Fruit fly (Drosophila melanogaster) whole organism, embryonic: Measurements from ENCODE around the gene CG14220.

Experiments
- CG10959 ChIP-seq: fragments of 200-800 bp; sonication (Bioruptor generic); IDR thresholded peaks from 2 replicates; pipeline ENCODE4 v1.3.6; 2022; ENCODE audit warnings: missing biosample characterization, missing genetic modification characterization
- CG11696 ChIP-seq: fragments of 200-800 bp; sonication (Bioruptor generic); IDR thresholded peaks from 2 replicates; pipeline ENCODE4 v1.3.6; 2022; ENCODE audit warnings: missing biosample characterization, missing genetic modification characterization
- CG13123 ChIP-seq: fragments of 200-800 bp; sonication (Bioruptor generic); optimal IDR thresholded peaks from 2 replicates; lab custom pipeline; 2016; ENCODE audit warnings: missing biosample characterization, missing genetic modification characterization
- CG17829 ChIP-seq: fragments of 200-800 bp; optimal IDR thresholded peaks from 2 replicates; lab custom pipeline; 2019; ENCODE audit warnings: missing biosample characterization, mild to moderate bottlenecking, missing genetic modification characterization, moderate library complexity
- CG18262 ChIP-seq: fragments of 200-800 bp; optimal IDR thresholded peaks from 3 replicates; lab custom pipeline; 2019; ENCODE audit warnings: missing biosample characterization, mild to moderate bottlenecking, missing genetic modification characterization, moderate library complexity
- CG2116 ChIP-seq: fragments of 200-800 bp; sonication (Bioruptor generic); optimal IDR thresholded peaks from 3 replicates; lab custom pipeline; 2018; ENCODE audit warnings: missing biosample characterization, mild to moderate bottlenecking, missing genetic modification characterization
- CG2129 ChIP-seq: fragments of 200-800 bp; sonication (Bioruptor generic); IDR thresholded peaks from 2 replicates; pipeline ENCODE4 v1.3.6; 2022; ENCODE audit warnings: missing biosample characterization, missing genetic modification characterization; ENCODE audit not compliant: partially characterized antibody
- CG31441 ChIP-seq: fragments of 200-800 bp; sonication (Bioruptor generic); IDR thresholded peaks from 2 replicates; pipeline ENCODE4 v1.3.6; 2022; ENCODE audit warnings: missing biosample characterization, missing genetic modification characterization
- CG34224 ChIP-seq: fragments of 200-800 bp; sonication (Bioruptor generic); IDR thresholded peaks from 3 replicates; pipeline ENCODE4 v1.3.6; 2022; ENCODE audit warnings: missing biosample characterization, missing genetic modification characterization; ENCODE audit not compliant: partially characterized antibody
- CG4617 ChIP-seq: fragments of 200-800 bp; sonication (Bioruptor generic); optimal IDR thresholded peaks from 3 replicates; lab custom pipeline; 2016; ENCODE audit warnings: missing biosample characterization, missing genetic modification characterization, borderline replicate concordance
- CG7357 ChIP-seq: fragments of 200-800 bp; sonication (Bioruptor generic); IDR thresholded peaks from 3 replicates; pipeline ENCODE4 v1.3.6; 2022; ENCODE audit warnings: missing biosample characterization, missing genetic modification characterization
- CG7556 ChIP-seq: fragments of 200-800 bp; sonication (Bioruptor generic); optimal IDR thresholded peaks from 2 replicates; lab custom pipeline; 2017; ENCODE audit warnings: missing biosample characterization, mild to moderate bottlenecking, missing genetic modification characterization
- CG9797 ChIP-seq: fragments of 200-800 bp; sonication (Bioruptor generic); optimal IDR thresholded peaks from 3 replicates; lab custom pipeline; 2018; ENCODE audit warnings: missing biosample characterization, mild to moderate bottlenecking, missing genetic modification characterization
- CG9932 ChIP-seq: fragments of 200-800 bp; sonication (Bioruptor generic); IDR thresholded peaks from 2 replicates; pipeline ENCODE4 v1.3.6; 2022; ENCODE audit warnings: missing biosample characterization, missing genetic modification characterization
- CTCF ChIP-seq: fragments of 200-800 bp; sonication (Bioruptor generic); optimal IDR thresholded peaks from 2 replicates; lab custom pipeline; 2017; ENCODE audit warnings: missing biosample characterization, mild to moderate bottlenecking, missing genetic modification characterization, moderate library complexity
- Dad ChIP-seq: fragments of 200-800 bp; sonication (Bioruptor generic); optimal IDR thresholded peaks from 3 replicates; lab custom pipeline; 2016; ENCODE audit warnings: missing biosample characterization, missing genetic modification characterization
- Doc3 ChIP-seq: fragments of 200-800 bp; sonication (Bioruptor generic); IDR thresholded peaks from 3 replicates; pipeline ENCODE4 v1.3.6; 2022; ENCODE audit warnings: missing biosample characterization, missing genetic modification characterization; ENCODE audit not compliant: partially characterized antibody
- E2f1 ChIP-seq: fragments of 200-800 bp; sonication (Bioruptor generic); IDR thresholded peaks from 2 replicates; pipeline ENCODE4 v1.3.6; 2022; ENCODE audit warnings: missing biosample characterization, missing genetic modification characterization
- Ets97D ChIP-seq: fragments of 200-800 bp; sonication (Bioruptor generic); optimal IDR thresholded peaks from 3 replicates; lab custom pipeline; 2016; ENCODE audit warnings: missing biosample characterization, missing genetic modification characterization
- Gug ChIP-seq: fragments of 200-800 bp; sonication (Bioruptor generic); IDR thresholded peaks from 4 replicates; pipeline ENCODE4 v1.3.6; 2022; ENCODE audit warnings: missing biosample characterization, missing genetic modification characterization
- Med ChIP-seq: fragments of 200-800 bp; sonication (Bioruptor generic); peaks from one replicate; lab custom pipeline; 2016; ENCODE audit warnings: missing biosample characterization, missing genetic modification characterization, mild to moderate bottlenecking, inconsistent platforms, moderate library complexity
- Myb ChIP-seq: fragments of 200-800 bp; sonication (Bioruptor generic); optimal IDR thresholded peaks from 2 replicates; lab custom pipeline; 2016; ENCODE audit warnings: missing biosample characterization, missing genetic modification characterization
- NFAT ChIP-seq: fragments of 200-800 bp; sonication (Bioruptor generic); IDR thresholded peaks from 2 replicates; pipeline ENCODE4 v1.3.6; 2022; ENCODE audit warnings: missing biosample characterization, missing genetic modification characterization
- Nf-YC ChIP-seq: fragments of 200-800 bp; optimal IDR thresholded peaks from 3 replicates; lab custom pipeline; 2019; ENCODE audit warnings: missing biosample characterization, mild to moderate bottlenecking, missing genetic modification characterization, moderate library complexity
- Pdp1 ChIP-seq, 2 experiments: fragments of 200-800 bp; sonication (Bioruptor generic); optimal IDR thresholded peaks; 3 replicates each; lab custom pipeline; 2016; ENCODE audit warnings: missing biosample characterization in 2 of 2, missing genetic modification characterization in 2 of 2, mild to moderate bottlenecking in 1 of 2, moderate library complexity in 1 of 2
- Six4 ChIP-seq: fragments of 200-800 bp; sonication (Bioruptor generic); optimal IDR thresholded peaks from 2 replicates; lab custom pipeline; 2016; ENCODE audit warnings: missing biosample characterization, missing genetic modification characterization
- YL-1 ChIP-seq: fragments of 200-800 bp; sonication (Bioruptor generic); optimal IDR thresholded peaks from 3 replicates; lab custom pipeline; 2017; ENCODE audit warnings: missing biosample characterization, mild to moderate bottlenecking, missing genetic modification characterization
- al ChIP-seq: fragments of 200-800 bp; sonication (Bioruptor generic); IDR thresholded peaks from 2 replicates; pipeline ENCODE4 v1.3.6; 2022; ENCODE audit warnings: missing biosample characterization, missing genetic modification characterization
- bab2 ChIP-seq: fragments of 200-800 bp; sonication (Bioruptor generic); optimal IDR thresholded peaks from 2 replicates; lab custom pipeline; 2016; ENCODE audit warnings: missing biosample characterization, missing genetic modification characterization
- bbx ChIP-seq: fragments of 200-800 bp; sonication (Bioruptor generic); IDR thresholded peaks from 2 replicates; pipeline ENCODE4 v1.3.6; 2022; ENCODE audit warnings: missing biosample characterization, missing genetic modification characterization; ENCODE audit not compliant: partially characterized antibody
- bowl ChIP-seq: fragments of 200-800 bp; sonication (Bioruptor generic); IDR thresholded peaks from 2 replicates; pipeline ENCODE4 v1.3.6; 2022; ENCODE audit warnings: missing biosample characterization, missing genetic modification characterization
- br ChIP-seq: fragments of >200 bp; optimal IDR thresholded peaks from 2 replicates; lab custom pipeline; 2017
- chinmo ChIP-seq: fragments of 200-800 bp; sonication (Bioruptor generic); IDR thresholded peaks from 4 replicates; pipeline ENCODE4 v1.3.6; 2022; ENCODE audit warnings: missing biosample characterization, missing genetic modification characterization; ENCODE audit not compliant: partially characterized antibody
- crol ChIP-seq: fragments of 200-800 bp; sonication (Bioruptor generic); IDR thresholded peaks from 2 replicates; pipeline ENCODE4 v1.3.6; 2022; ENCODE audit warnings: missing biosample characterization, missing genetic modification characterization
- dati ChIP-seq: fragments of 200-800 bp; sonication (Bioruptor generic); IDR thresholded peaks from 2 replicates; pipeline ENCODE4 v1.3.6; 2022; ENCODE audit warnings: missing biosample characterization, missing genetic modification characterization
- dm ChIP-seq: fragments of 200-800 bp; sonication (Bioruptor generic); optimal IDR thresholded peaks from 3 replicates; lab custom pipeline; 2016; ENCODE audit warnings: missing biosample characterization, missing genetic modification characterization
- dpn ChIP-seq, 2 experiments: fragments of 200-800 bp; sonication (Bioruptor generic); optimal IDR thresholded peaks; 3 replicates each; lab custom pipeline; 2016; ENCODE audit warnings: missing biosample characterization in 2 of 2, missing genetic modification characterization in 2 of 2
- ewg ChIP-seq: fragments of 200-800 bp; sonication (Bioruptor generic); optimal IDR thresholded peaks from 3 replicates; lab custom pipeline; 2017; ENCODE audit warnings: mild to moderate bottlenecking, missing biosample characterization, missing genetic modification reagents, missing genetic modification characterization
- gfzf ChIP-seq: fragments of 200-800 bp; sonication (Bioruptor generic); optimal IDR thresholded peaks from 2 replicates; lab custom pipeline; 2016; ENCODE audit warnings: missing biosample characterization, mild to moderate bottlenecking, missing genetic modification characterization, moderate library complexity
- inv ChIP-seq: fragments of 200-800 bp; sonication (Bioruptor generic); IDR thresholded peaks from 2 replicates; pipeline ENCODE4 v1.3.6; 2022; ENCODE audit warnings: missing biosample characterization, missing genetic modification characterization; ENCODE audit not compliant: partially characterized antibody
- jing ChIP-seq: fragments of 200-800 bp; sonication (Bioruptor generic); optimal IDR thresholded peaks from 2 replicates; lab custom pipeline; 2018; ENCODE audit warnings: missing biosample characterization, mild to moderate bottlenecking, missing genetic modification characterization
- knrl ChIP-seq: fragments of 200-800 bp; sonication (Bioruptor generic); IDR thresholded peaks from 3 replicates; pipeline ENCODE4 v1.3.6; 2022; ENCODE audit warnings: missing biosample characterization, missing genetic modification characterization; ENCODE audit not compliant: partially characterized antibody
- mld ChIP-seq: fragments of 200-800 bp; sonication (Bioruptor generic); IDR thresholded peaks from 3 replicates; pipeline ENCODE4 v1.3.6; 2022; ENCODE audit warnings: missing biosample characterization, missing genetic modification characterization; ENCODE audit not compliant: partially characterized antibody
- nerfin-1 ChIP-seq: fragments of 200-800 bp; sonication (Bioruptor generic); optimal IDR thresholded peaks from 3 replicates; lab custom pipeline; 2019; ENCODE audit warnings: missing biosample characterization, mild to moderate bottlenecking, missing genetic modification characterization, moderate library complexity
- nerfin-2 ChIP-seq: fragments of 200-800 bp; sonication (Bioruptor generic); IDR thresholded peaks from 2 replicates; pipeline ENCODE4 v1.3.6; 2022; ENCODE audit warnings: missing biosample characterization, missing genetic modification characterization; ENCODE audit not compliant: partially characterized antibody
- nmo ChIP-seq: fragments of 200-800 bp; sonication (Bioruptor generic); optimal IDR thresholded peaks from 2 replicates; lab custom pipeline; 2018; ENCODE audit warnings: missing biosample characterization, mild to moderate bottlenecking, missing genetic modification characterization, moderate library complexity
- pzg ChIP-seq: fragments of 200-800 bp; sonication (Bioruptor generic); optimal IDR thresholded peaks from 3 replicates; lab custom pipeline; 2018; ENCODE audit warnings: missing biosample characterization, mild to moderate bottlenecking, missing genetic modification characterization, moderate library complexity
- shn ChIP-seq: fragments of 200-800 bp; sonication (Bioruptor generic); optimal IDR thresholded peaks from 3 replicates; lab custom pipeline; 2016; ENCODE audit warnings: missing biosample characterization, missing genetic modification characterization
- sima ChIP-seq: fragments of 200-800 bp; sonication (Bioruptor generic); optimal IDR thresholded peaks from 2 replicates; lab custom pipeline; 2016; ENCODE audit warnings: missing biosample characterization, missing genetic modification characterization
- sisA ChIP-seq: fragments of 200-800 bp; sonication (Bioruptor generic); IDR thresholded peaks from 2 replicates; pipeline ENCODE4 v1.3.6; 2022; ENCODE audit warnings: missing biosample characterization, missing genetic modification characterization
- zen ChIP-seq: fragments of 200-800 bp; sonication (Bioruptor generic); optimal IDR thresholded peaks from 3 replicates; lab custom pipeline; 2018; ENCODE audit warnings: missing biosample characterization, mild to moderate bottlenecking, missing genetic modification characterization, moderate library complexity

Gene CG14220

DNA sequence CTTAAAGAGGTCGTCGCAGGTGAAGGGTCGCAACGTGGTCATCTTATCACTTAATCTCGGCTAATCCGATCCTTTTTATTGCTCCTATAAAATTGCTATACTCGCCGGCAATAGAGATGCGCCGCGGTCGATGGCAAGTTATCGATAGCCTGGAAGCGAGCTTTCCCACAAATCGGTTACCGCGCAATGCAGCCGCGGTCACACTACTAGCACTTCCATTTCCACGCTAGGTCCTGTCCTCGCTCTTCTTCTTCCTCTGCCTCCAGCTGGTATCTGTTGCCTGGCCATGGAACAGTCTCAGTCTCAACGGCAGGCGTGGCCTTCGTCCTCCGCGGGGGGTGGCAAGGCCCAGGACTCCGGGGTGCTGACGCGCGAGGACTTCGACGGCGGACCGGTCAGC is 21.3 kb upstream of the CG14220 start, which contains the start of the genes Naa20A and MKP-4:
Naa20A (minus strand) TSS at position 151 of the 400 bp plus-strand sequence.
MKP-4 (plus strand) TSS at position 191 of the 400 bp plus-strand sequence.
- TF ChIP-seq CG7556 (GFP tag; lab: Kevin White, UChicago) (no peak), Pdp1 (GFP tag; optimal IDR thresholded peaks at IDR 0.05; lab: Kevin White, UChicago) (no peak), jing (no peak), CG2129 (GFP tag; lab: Robert Waterston, UW) (peak; percentile 28; the same call in 1 of the 2 replicates), nmo (GFP tag; lab: Kevin White, UChicago) (peak; percentile 12), CG10959 (GFP tag; lab: Robert Waterston, UW) (no peak), CG13123 (GFP tag; lab: Kevin White, UChicago) (no peak), Dad (no peak), E2f1 (GFP tag; lab: Robert Waterston, UW) (no peak), CG9797 (peak; percentile 83), CG11696 (peak; percentile 52; the same call in 1 of the 2 replicates), pzg (GFP tag; lab: Kevin White, UChicago) (peak; percentile 77), YL-1 (peak; percentile 31), dpn (GFP tag; optimal IDR thresholded peaks at IDR 0.05; lab: Kevin White, UChicago) (no peak), sima (GFP tag; lab: Kevin White, UChicago) (no peak), dm (GFP tag; lab: Kevin White, UChicago) (peak; percentile 40), Doc3 (GFP tag; lab: Robert Waterston, UW) (peak; percentile 58; the same call in 1 of the 3 replicates), bab2 (GFP tag; lab: Kevin White, UChicago) (no peak), dati (no peak), CG9932 (GFP tag; lab: Robert Waterston, UW) (peak; percentile 35; the same call in 1 of the 2 replicates), NFAT (0 out of 2 replicates have a peak, but pooled peaks have one; percentile 14), shn (no peak), al (GFP tag; lab: Robert Waterston, UW) (no peak), crol (GFP tag; lab: Robert Waterston, UW) (no peak), bowl (GFP tag; lab: Robert Waterston, UW) (no peak), sisA (GFP tag; lab: Robert Waterston, UW) (no peak), ewg (GFP tag; lab: Kevin White, UChicago) (peak; percentile 7), bbx (peak; percentile 76), CG4617 (GFP tag; lab: Kevin White, UChicago) (peak; percentile 52), Ets97D (GFP tag; lab: Kevin White, UChicago) (peak; percentile 49), nerfin-2 (GFP tag; lab: Robert Waterston, UW) (0 out of 2 replicates have a peak, but pooled peaks have one; percentile 30), Six4 (GFP tag; lab: Kevin White, UChicago) (no peak), CG18262 (no peak), Med (peak; percentile 87), zen (tag; lab: Kevin White, UChicago) (no peak), Gug (GFP tag; lab: Robert Waterston, UW) (no peak), nerfin-1 (tag; lab: Kevin White, UChicago) (peak; percentile 38), knrl (GFP tag; lab: Robert Waterston, UW) (peak; percentile 68), br (lab: Kevin White, UChicago) (no peak), CG7357 (no peak), CG17829 (tag; lab: Kevin White, UChicago) (peak; percentile 5), CG2116 (GFP tag; lab: Kevin White, UChicago) (peak; percentile 69), CG34224 (peak; percentile 70), inv (GFP tag; lab: Robert Waterston, UW) (peak; percentile 55; the same call in 1 of the 2 replicates), gfzf (GFP tag; lab: Kevin White, UChicago) (peak; percentile 62), CG31441 (GFP tag; lab: Robert Waterston, UW) (no peak), Myb (GFP tag; lab: Kevin White, UChicago) (peak; percentile 16), mld (GFP tag; lab: Robert Waterston, UW) (peak; percentile 76; the same call in 2 of the 3 replicates), Nf-YC (tag; lab: Kevin White, UChicago) (no peak), CTCF (GFP tag; lab: Kevin White, UChicago) (no peak), chinmo (GFP tag; lab: Robert Waterston, UW) (peak; percentile 69; the same call in 1 of the 4 replicates)
